Worm (Caenorhabditis elegans): ENCODE data around the gene panl-3.

- TF ChIP-seq ceh-31 (tag; optimal IDR thresholded peaks at IDR 0.05) (no peak), odd-2 (tag; optimal IDR thresholded peaks at IDR 0.05) (no peak), F13H6.1 (tag; optimal IDR thresholded peaks at IDR 0.05) (no peak), elt-2 (tag; optimal IDR thresholded peaks at IDR 0.05) (no peak), K02D7.2 (tag; optimal IDR thresholded peaks at IDR 0.05) (no peak), nhr-232 (tag; optimal IDR thresholded peaks at IDR 0.05) (no peak), pat-9 (tag; optimal IDR thresholded peaks at IDR 0.05) (no peak), pag-3 (tag; optimal IDR thresholded peaks at IDR 0.05; ENCODE audit: borderline replicate concordance) (no peak), unc-42 (tag; optimal IDR thresholded peaks at IDR 0.05) (no peak), nhr-11 (tag; optimal IDR thresholded peaks at IDR 0.05) (no peak), pax-1 (tag; optimal IDR thresholded peaks at IDR 0.05) (no peak)
Observed at ce11 chrIII:9823748-9824147, 4.9 kb downstream of the panl-3 start.

Data from whole organism, late embryonic.